Fruit fly (Drosophila melanogaster) whole organism, prepupa: ENCODE results near the gene Nt5a.

Experiments
- Blimp-1 ChIP-seq: fragments of 200-800 bp; sonication (Bioruptor generic); optimal IDR thresholded peaks from 3 replicates; lab custom pipeline; 2017; ENCODE audit warnings: missing biosample characterization, missing genetic modification characterization, mild to moderate bottlenecking, moderate library complexity, missing genetic modification reagents
- CG16779 ChIP-seq: fragments of 200-800 bp; sonication (Bioruptor generic); optimal IDR thresholded peaks from 3 replicates; lab custom pipeline; 2017; ENCODE audit warnings: missing biosample characterization, mild to moderate bottlenecking, missing genetic modification characterization
- CG34406 ChIP-seq: fragments of 200-800 bp; sonication (Bioruptor generic); optimal IDR thresholded peaks from 3 replicates; lab custom pipeline; 2016; ENCODE audit warnings: missing biosample characterization, missing genetic modification characterization
- CG6808 ChIP-seq: fragments of 200-800 bp; sonication (Bioruptor generic); optimal IDR thresholded peaks from 3 replicates; lab custom pipeline; 2017; ENCODE audit warnings: missing biosample characterization, missing genetic modification characterization, mild to moderate bottlenecking, moderate library complexity, missing genetic modification reagents
- CG6854 ChIP-seq: fragments of 200-800 bp; sonication (Bioruptor generic); optimal IDR thresholded peaks from 2 replicates; lab custom pipeline; 2017; ENCODE audit warnings: missing biosample characterization, mild to moderate bottlenecking, missing genetic modification characterization
- CG7368 ChIP-seq: fragments of 200-800 bp; sonication (Bioruptor generic); optimal IDR thresholded peaks from 3 replicates; lab custom pipeline; 2016; ENCODE audit warnings: missing biosample characterization, missing genetic modification characterization
- Eip75B ChIP-seq: fragments of 200-800 bp; sonication (Bioruptor generic); optimal IDR thresholded peaks from 3 replicates; lab custom pipeline; 2016; ENCODE audit warnings: missing biosample characterization, missing genetic modification characterization
- Lpt ChIP-seq: fragments of 200-800 bp; sonication (Bioruptor generic); optimal IDR thresholded peaks from 3 replicates; lab custom pipeline; 2016; ENCODE audit warnings: missing biosample characterization, missing genetic modification characterization
- Met ChIP-seq: fragments of 200-800 bp; sonication (Bioruptor generic); optimal IDR thresholded peaks from 3 replicates; lab custom pipeline; 2016; ENCODE audit warnings: missing biosample characterization, missing genetic modification characterization
- achi ChIP-seq: fragments of 200-800 bp; sonication (Bioruptor generic); optimal IDR thresholded peaks from 3 replicates; lab custom pipeline; 2016; ENCODE audit warnings: missing biosample characterization, missing genetic modification characterization
- acj6 ChIP-seq: fragments of 200-800 bp; sonication (Bioruptor generic); optimal IDR thresholded peaks from 3 replicates; lab custom pipeline; 2016; ENCODE audit warnings: missing biosample characterization, missing genetic modification characterization
- eg ChIP-seq: fragments of 200-800 bp; sonication (Bioruptor generic); IDR thresholded peaks from 3 replicates; pipeline ENCODE4 v1.3.6; 2022; ENCODE audit warnings: missing biosample characterization, missing genetic modification characterization
- fkh ChIP-seq: fragments of 200-800 bp; sonication (Bioruptor generic); optimal IDR thresholded peaks from 3 replicates; lab custom pipeline; 2017; ENCODE audit warnings: missing biosample characterization, mild to moderate bottlenecking, missing genetic modification characterization, moderate library complexity

dm6 chr3L:1322706-1323105 is 15.5 kb upstream of the Nt5a start, which contains the start of gene CG9184:
- TF ChIP-seq Lpt (GFP tag; lab: Kevin White, UChicago): no peak
- no peak for TF ChIP-seq acj6 (GFP tag; lab: Kevin White, UChicago)
- no peak for TF ChIP-seq CG16779
- no peak for TF ChIP-seq CG34406 (GFP tag; lab: Kevin White, UChicago)
- no peak for TF ChIP-seq CG6808
- no peak for TF ChIP-seq Blimp-1
- no peak for TF ChIP-seq CG6854 (GFP tag; lab: Kevin White, UChicago)
- no peak for TF ChIP-seq CG7368
- no peak for TF ChIP-seq achi (GFP tag; lab: Kevin White, UChicago)
- no peak for TF ChIP-seq Met (GFP tag; lab: Kevin White, UChicago)
- TF ChIP-seq fkh (GFP tag; lab: Kevin White, UChicago): no peak
- TF ChIP-seq eg (GFP tag; lab: Robert Waterston, UW): no peak
- TF ChIP-seq Eip75B (GFP tag; lab: Kevin White, UChicago): no peak
